Fruit fly (Drosophila melanogaster) S2 (cell line): Measurements from ENCODE around the gene CG44194.

Experiments used
- CG8478 ChIP-seq: fragments of >200 bp; optimal IDR thresholded peaks from 2 replicates; lab custom pipeline; 2018
- CTCF ChIP-seq, 2 experiments: fragments of >200 bp; optimal IDR thresholded peaks; 2 replicates each; lab custom pipeline; 2018

DNA sequence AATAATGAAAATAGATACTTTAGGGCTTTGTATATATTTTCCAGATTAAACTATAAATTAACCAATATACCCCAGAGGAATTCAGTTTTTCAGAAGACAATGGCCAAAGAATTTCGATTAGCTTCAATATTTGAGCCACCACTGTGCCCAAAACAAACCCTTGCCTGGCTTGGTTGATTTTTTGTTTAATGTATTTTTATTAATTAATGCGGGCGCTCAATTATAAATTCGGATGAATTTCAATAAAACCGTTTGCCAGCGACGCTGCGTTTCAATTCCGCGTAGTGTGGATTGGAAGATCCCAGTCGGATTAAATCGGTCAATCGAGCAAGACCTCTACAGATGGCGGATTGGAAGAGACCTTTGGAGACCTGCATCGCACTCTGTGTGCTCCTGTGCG, 44.2 kb upstream of the CG44194 start, which contains the start of gene CG11670:
- TF ChIP-seq CG8478 (lab: Kevin White, UChicago) (no peak), CTCF (optimal IDR thresholded peaks at IDR 0.05; lab: Kevin White, UChicago) (no peak)
